Worm (Caenorhabditis elegans): Measurements from ENCODE around the gene K07F5.14.
"Not testable (repeated sequence)": the region's sequence is repeated elsewhere in the genome, so short reads cannot be mapped to it uniquely, and the experiment has no call there.

Gene K07F5.14

DNA sequence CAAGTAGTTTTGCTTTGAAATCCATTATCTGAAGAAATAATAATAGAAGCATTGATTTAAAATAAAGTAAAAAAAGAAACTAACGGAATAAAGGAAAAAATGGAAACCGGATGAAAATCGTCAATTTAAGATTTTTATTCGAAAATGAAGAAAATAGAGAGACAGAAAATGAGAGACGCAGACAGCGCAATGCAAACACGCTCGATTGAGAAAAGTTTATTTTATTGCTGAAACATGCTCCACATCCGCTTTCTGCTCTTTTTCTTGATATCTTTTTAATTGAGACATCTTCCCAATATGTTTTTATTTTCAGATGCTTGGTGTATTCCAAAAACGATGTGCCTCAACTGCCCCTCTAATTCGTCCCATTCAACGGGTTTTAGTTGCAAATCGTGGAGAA lies 22.2 kb downstream of the K07F5.14 start, which contains the start of the genes prp-18 and mccc-1:
Gene prp-18, minus strand, starts transcription at position 127 of the 400 bp plus-strand sequence.
Gene mccc-1, plus strand, starts transcription at position 314 of the 400 bp plus-strand sequence.
- TF ChIP-seq hnd-1 (tag; optimal IDR thresholded peaks at IDR 0.05) (no peak), tbx-37 (GFP tag; conservative IDR thresholded peaks at IDR 0.05) (no peak), hmbx-1 (tag; optimal IDR thresholded peaks at IDR 0.05) (no peak), ceh-36 (tag; optimal IDR thresholded peaks at IDR 0.05) (no peak)

DNA sequence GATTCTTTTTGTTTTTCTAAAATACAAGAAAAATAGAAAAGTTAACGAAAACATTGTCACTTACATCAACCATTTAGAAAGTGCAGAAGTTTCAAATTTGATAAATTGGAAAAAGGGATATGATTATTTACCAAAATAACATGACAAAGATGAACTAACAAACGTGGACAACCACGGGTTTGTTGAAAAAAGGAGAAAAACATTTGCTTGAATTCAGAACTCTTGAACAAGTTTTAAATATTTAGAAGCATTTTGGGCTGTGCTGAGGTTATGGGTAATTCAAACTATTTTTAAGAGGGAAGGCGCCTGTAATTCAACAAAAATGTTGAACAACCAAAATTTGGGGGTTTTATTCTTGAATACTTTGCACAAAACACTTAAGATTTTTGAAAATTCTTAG lies 27.8 kb downstream of the K07F5.14 start, which contains the start of gene ttbk-3:
Gene ttbk-3, minus strand, starts transcription at position 101 of the 400 bp plus-strand sequence.
- TF ChIP-seq ets-7 (tag; optimal IDR thresholded peaks at IDR 0.05) = no peak
- TF ChIP-seq pes-1 (GFP tag; IDR thresholded peaks at IDR 0.05) = no peak
- TF ChIP-seq hnd-1 (tag; optimal IDR thresholded peaks at IDR 0.05) = no peak
- no peak for TF ChIP-seq B0310.2 (tag; optimal IDR thresholded peaks at IDR 0.05)
- no peak for TF ChIP-seq hmg-4 (GFP tag; optimal IDR thresholded peaks at IDR 0.05)
- no peak for TF ChIP-seq tbx-11 (GFP tag; IDR thresholded peaks at IDR 0.05)
- no peak for TF ChIP-seq ama-1 (optimal IDR thresholded peaks at IDR 0.05)
- no peak for TF ChIP-seq flt-1 (GFP tag; IDR thresholded peaks at IDR 0.05)
- TF ChIP-seq tra-4 (tag; optimal IDR thresholded peaks at IDR 0.05) = no peak
- TF ChIP-seq hmbx-1 (tag; optimal IDR thresholded peaks at IDR 0.05) = no peak
- no peak for TF ChIP-seq F13C5.2 (tag; optimal IDR thresholded peaks at IDR 0.05)
- TF ChIP-seq aly-1 (tag; optimal IDR thresholded peaks at IDR 0.05) = no peak
- TF ChIP-seq scrt-1 (GFP tag; IDR thresholded peaks at IDR 0.05) = no peak
- TF ChIP-seq ceh-13 (GFP tag; optimal IDR thresholded peaks at IDR 0.05) = no peak
- no peak for TF ChIP-seq ceh-36 (tag; optimal IDR thresholded peaks at IDR 0.05)
- TF ChIP-seq sea-1 (GFP tag; conservative IDR thresholded peaks at IDR 0.05) = no peak
- no peak for TF ChIP-seq tbx-37 (GFP tag; conservative IDR thresholded peaks at IDR 0.05)

DNA sequence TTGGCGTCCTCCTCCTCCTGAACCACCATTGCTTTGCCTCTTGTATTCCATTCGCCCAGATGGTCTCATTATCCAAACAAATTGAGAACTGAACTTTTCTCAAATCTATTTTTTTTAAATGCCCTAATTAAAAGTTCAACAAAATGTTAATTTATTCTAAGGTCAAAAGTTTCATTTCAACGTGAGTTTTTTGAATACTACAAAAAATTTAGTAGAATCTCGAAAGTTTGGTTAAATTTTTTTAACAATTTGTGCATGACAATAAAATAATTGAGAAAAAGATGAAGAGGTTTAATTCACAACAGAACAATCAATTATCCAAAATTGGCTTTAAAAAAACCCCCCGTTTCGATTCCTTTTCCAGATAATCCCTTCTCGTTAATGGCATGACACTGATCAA lies 29.9 kb downstream of the K07F5.14 start, which contains the start of gene F32B6.4:
Gene F32B6.4, minus strand, starts transcription at position 101 of the 400 bp plus-strand sequence.
- TF ChIP-seq tra-4 (tag; optimal IDR thresholded peaks at IDR 0.05) (no peak), sea-1 (GFP tag; conservative IDR thresholded peaks at IDR 0.05) (no peak), flt-1 (GFP tag; IDR thresholded peaks at IDR 0.05) (no peak), scrt-1 (GFP tag; IDR thresholded peaks at IDR 0.05) (no peak), ceh-36 (tag; optimal IDR thresholded peaks at IDR 0.05) (no peak), ceh-13 (GFP tag; optimal IDR thresholded peaks at IDR 0.05) (no peak), aly-1 (tag; optimal IDR thresholded peaks at IDR 0.05) (no peak), tbx-11 (GFP tag; IDR thresholded peaks at IDR 0.05) (no peak), hmg-4 (GFP tag; optimal IDR thresholded peaks at IDR 0.05) (no peak), F13C5.2 (tag; optimal IDR thresholded peaks at IDR 0.05) (no peak), tbx-37 (GFP tag; conservative IDR thresholded peaks at IDR 0.05) (no peak), ets-7 (tag; optimal IDR thresholded peaks at IDR 0.05) (no peak), hnd-1 (tag; optimal IDR thresholded peaks at IDR 0.05) (no peak)

DNA sequence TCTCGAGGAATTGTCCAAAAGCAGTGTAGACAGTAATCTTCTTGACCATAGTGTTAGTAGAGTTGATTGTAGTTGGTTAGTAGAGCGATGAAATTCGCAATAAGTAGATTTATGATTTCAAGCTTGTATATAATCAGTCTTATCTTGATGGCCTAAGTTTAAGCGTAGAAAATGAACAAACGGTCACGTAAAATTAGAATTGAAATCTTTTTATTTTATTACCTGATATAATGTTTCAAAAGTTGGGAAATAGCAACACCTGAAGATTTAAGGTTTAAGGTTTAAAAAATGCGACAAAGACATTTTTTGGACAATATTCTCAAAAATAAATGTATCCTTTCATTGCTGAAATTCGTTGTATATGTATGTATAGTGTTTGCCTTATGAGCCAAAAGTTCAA lies 31.6 kb downstream of the K07F5.14 start, which contains the start of gene sss-1:
Gene sss-1, minus strand, starts transcription at position 101 of the 400 bp plus-strand sequence.
- TF ChIP-seq ets-7 (tag; optimal IDR thresholded peaks at IDR 0.05); ceh-13 (GFP tag; optimal IDR thresholded peaks at IDR 0.05); hnd-1 (tag; optimal IDR thresholded peaks at IDR 0.05): not testable (repeated sequence)

DNA sequence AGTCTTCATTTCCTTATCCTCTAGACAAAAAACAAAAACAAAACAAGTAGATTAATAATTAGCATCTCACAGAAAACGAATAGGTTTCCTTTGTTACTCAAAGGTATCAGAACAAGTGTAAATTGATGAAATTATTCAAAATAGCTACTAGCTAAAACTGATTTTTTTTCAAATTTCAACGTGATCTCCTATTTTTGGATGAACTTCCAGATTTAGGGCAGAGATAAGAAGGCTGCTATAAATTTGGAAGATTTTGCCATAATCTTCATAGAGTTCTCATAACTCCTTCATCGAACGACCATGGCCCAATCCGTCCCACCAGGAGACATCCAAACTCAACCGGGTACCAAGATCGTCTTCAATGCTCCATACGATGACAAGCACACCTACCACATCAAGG lies 32.3 kb downstream of the K07F5.14 start, which contains the start of gene msp-77:
Gene msp-77, plus strand, starts transcription at position 301 of the 400 bp plus-strand sequence.
- not testable (repeated sequence) for TF ChIP-seq hnd-1 (tag; optimal IDR thresholded peaks at IDR 0.05); tbx-37 (GFP tag; conservative IDR thresholded peaks at IDR 0.05); F13C5.2 (tag; optimal IDR thresholded peaks at IDR 0.05)

DNA sequence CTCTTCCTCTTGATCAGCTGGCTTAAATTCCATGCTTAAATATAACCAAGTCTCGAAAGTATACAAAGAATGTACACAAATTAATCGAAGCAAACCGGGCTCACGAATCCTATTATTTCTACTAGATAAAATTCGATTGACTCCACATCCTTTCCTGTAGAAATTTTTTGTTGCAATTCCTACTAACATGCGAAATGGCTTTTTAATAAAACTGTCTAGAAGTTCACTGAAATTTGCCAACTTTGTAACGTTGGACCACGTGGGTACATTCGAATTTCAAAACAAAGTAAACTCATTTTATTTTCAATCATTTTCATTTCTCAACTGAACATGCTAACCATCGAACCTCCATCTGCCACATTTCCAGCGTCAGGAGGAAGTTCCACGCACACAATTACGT lies 33.1 kb downstream of the K07F5.14 start, which contains the start of gene ssp-32:
Gene ssp-32, plus strand, starts transcription at position 301 of the 400 bp plus-strand sequence.
- no peak for TF ChIP-seq hmbx-1 (tag; optimal IDR thresholded peaks at IDR 0.05)
- no peak for TF ChIP-seq sea-1 (GFP tag; conservative IDR thresholded peaks at IDR 0.05)
- no peak for TF ChIP-seq ets-7 (tag; optimal IDR thresholded peaks at IDR 0.05)
- no peak for TF ChIP-seq hnd-1 (tag; optimal IDR thresholded peaks at IDR 0.05)
- no peak for TF ChIP-seq tbx-11 (GFP tag; IDR thresholded peaks at IDR 0.05)
- TF ChIP-seq aly-1 (tag; optimal IDR thresholded peaks at IDR 0.05) = no peak
- no peak for TF ChIP-seq pes-1 (GFP tag; IDR thresholded peaks at IDR 0.05)
- TF ChIP-seq ama-1 (optimal IDR thresholded peaks at IDR 0.05) = no peak
- no peak for TF ChIP-seq tbx-37 (GFP tag; conservative IDR thresholded peaks at IDR 0.05)
- no peak for TF ChIP-seq flt-1 (GFP tag; IDR thresholded peaks at IDR 0.05)
- no peak for TF ChIP-seq ceh-36 (tag; optimal IDR thresholded peaks at IDR 0.05)
- TF ChIP-seq ceh-13 (GFP tag; optimal IDR thresholded peaks at IDR 0.05) = no peak
- no peak for TF ChIP-seq tra-4 (tag; optimal IDR thresholded peaks at IDR 0.05)
- no peak for TF ChIP-seq scrt-1 (GFP tag; IDR thresholded peaks at IDR 0.05)
- no peak for TF ChIP-seq B0310.2 (tag; optimal IDR thresholded peaks at IDR 0.05)
- no peak for TF ChIP-seq F13C5.2 (tag; optimal IDR thresholded peaks at IDR 0.05)
- TF ChIP-seq hmg-4 (GFP tag; optimal IDR thresholded peaks at IDR 0.05) = no peak

DNA sequence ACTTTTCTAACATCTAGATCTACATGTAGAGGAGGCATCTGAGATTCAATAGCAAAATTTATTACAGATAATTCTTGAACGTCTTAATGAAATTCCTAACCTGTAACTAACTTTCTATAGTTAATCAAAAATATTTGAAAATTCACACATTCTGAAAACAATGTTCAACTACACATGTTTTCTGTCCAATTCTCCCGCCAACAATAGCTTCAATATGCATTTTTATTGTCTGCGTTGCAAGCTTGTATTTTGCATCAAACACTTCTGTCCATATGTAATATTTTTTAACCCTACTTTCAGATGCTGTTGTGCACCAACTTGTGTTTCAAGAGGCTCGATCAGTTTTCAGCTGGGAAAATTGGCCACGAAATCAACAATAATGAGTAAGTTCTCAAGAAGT lies 36.7 kb downstream of the K07F5.14 start, which contains the start of gene tbc-3:
Gene tbc-3, plus strand, starts transcription at position 301 of the 400 bp plus-strand sequence.
- TF ChIP-seq scrt-1 (GFP tag; IDR thresholded peaks at IDR 0.05) (no peak), tbx-37 (GFP tag; conservative IDR thresholded peaks at IDR 0.05) (no peak), hmg-4 (GFP tag; optimal IDR thresholded peaks at IDR 0.05) (no peak)

DNA sequence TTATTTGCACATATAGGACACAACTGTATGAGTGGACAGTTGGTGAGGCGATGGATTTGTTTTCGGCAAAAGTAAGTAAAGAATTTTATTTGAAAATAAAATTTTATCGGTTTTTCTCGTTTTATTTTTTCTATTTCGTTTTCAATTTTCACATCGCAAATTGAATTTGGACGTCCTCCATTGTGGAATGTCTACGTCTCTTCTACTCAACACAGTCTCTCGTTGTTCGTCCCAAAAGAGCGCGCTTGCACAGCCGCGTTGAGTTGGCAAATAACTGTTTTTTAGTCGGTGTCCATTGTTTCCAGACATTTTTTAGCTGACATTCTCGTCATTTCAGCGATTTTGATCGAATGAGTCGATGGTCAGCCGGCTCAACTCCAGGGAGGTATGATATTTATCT lies 37.2 kb downstream of the K07F5.14 start:
- TF ChIP-seq flt-1 (GFP tag; IDR thresholded peaks at IDR 0.05) (no peak), tra-4 (tag; optimal IDR thresholded peaks at IDR 0.05) (no peak), ceh-13 (GFP tag; optimal IDR thresholded peaks at IDR 0.05) (no peak), tbx-37 (GFP tag; conservative IDR thresholded peaks at IDR 0.05) (no peak), pes-1 (GFP tag; IDR thresholded peaks at IDR 0.05) (no peak), aly-1 (tag; optimal IDR thresholded peaks at IDR 0.05) (no peak), B0310.2 (tag; optimal IDR thresholded peaks at IDR 0.05) (no peak), F13C5.2 (tag; optimal IDR thresholded peaks at IDR 0.05) (no peak), hmg-4 (GFP tag; optimal IDR thresholded peaks at IDR 0.05) (no peak), scrt-1 (GFP tag; IDR thresholded peaks at IDR 0.05) (no peak), ceh-36 (tag; optimal IDR thresholded peaks at IDR 0.05) (no peak)

Data from whole organism, early embryonic.